In genomic region chr3R:26117465-26118081, dm6 we compare ENCODE assay signal across 1 fruit fly cellular context.
TF ChIP-seq lines count a peak whose summit lies in the region.

No protein-coding gene starts in this region.

TF ChIP-seq in whole organism, embryonic, 481 proteins besides CTCF, POLR2A, EP300 and RAD21 (continued from another document and continues in another):
- TF ChIP-seq ap (GFP tag; IDR thresholded peaks at IDR 0.05; lab: Robert Waterston, UW) = no peak
- no peak for TF ChIP-seq CG4282 (GFP tag; optimal IDR thresholded peaks at IDR 0.05; lab: Kevin White, UChicago)
- TF ChIP-seq mam (GFP tag; optimal IDR thresholded peaks at IDR 0.05; lab: Kevin White, UChicago) = peak; percentile 1
- TF ChIP-seq CG8478 (optimal IDR thresholded peaks at IDR 0.05; lab: Kevin White, UChicago) = no peak
- no peak for TF ChIP-seq Max (GFP tag; optimal IDR thresholded peaks at IDR 0.05; lab: Kevin White, UChicago)
- TF ChIP-seq caup (GFP tag; optimal IDR thresholded peaks at IDR 0.05; lab: Kevin White, UChicago; ENCODE audit: severe bottlenecking) = peak; percentile 31
- no peak for TF ChIP-seq CG3838 (GFP tag; optimal IDR thresholded peaks at IDR 0.05; lab: Kevin White, UChicago)
- TF ChIP-seq CG11093 (GFP tag; IDR thresholded peaks at IDR 0.05; lab: Robert Waterston, UW) = no peak
- no peak for TF ChIP-seq CG3726 (GFP tag; IDR thresholded peaks at IDR 0.05; lab: Robert Waterston, UW)
- TF ChIP-seq ttk (GFP tag; IDR thresholded peaks at IDR 0.05; lab: Robert Waterston, UW) = peak; percentile 31; the same call in 1 of the 2 replicates
- TF ChIP-seq CG2120 (GFP tag; optimal IDR thresholded peaks at IDR 0.05; lab: Kevin White, UChicago) = peak; percentile 55
- TF ChIP-seq tx (GFP tag; optimal IDR thresholded peaks at IDR 0.05; lab: Kevin White, UChicago) = no peak
- TF ChIP-seq CG12744 (GFP tag; optimal IDR thresholded peaks at IDR 0.05; lab: Kevin White, UChicago) = no peak
- peak; percentile 66 for TF ChIP-seq lmd (GFP tag; IDR thresholded peaks at IDR 0.05; lab: Robert Waterston, UW)
- TF ChIP-seq amos (GFP tag; IDR thresholded peaks at IDR 0.05; lab: Robert Waterston, UW; ENCODE audit: partially characterized antibody) = no peak
- TF ChIP-seq her (GFP tag; optimal IDR thresholded peaks at IDR 0.05; lab: Kevin White, UChicago) = no peak
- peak; percentile 73 for TF ChIP-seq sens (GFP tag; lab: Kevin White, UChicago)
- no peak for TF ChIP-seq gt (GFP tag; IDR thresholded peaks at IDR 0.05; lab: Robert Waterston, UW)
- no peak for TF ChIP-seq CkIIα-i1 (GFP tag; IDR thresholded peaks at IDR 0.05; lab: Robert Waterston, UW)
- no peak for TF ChIP-seq CG31365 (tag; optimal IDR thresholded peaks at IDR 0.05; lab: Kevin White, UChicago)
- no peak for TF ChIP-seq vnd (GFP tag; IDR thresholded peaks at IDR 0.05; lab: Robert Waterston, UW; ENCODE audit: partially characterized antibody)
- no peak for TF ChIP-seq CG8281 (tag; optimal IDR thresholded peaks at IDR 0.05; lab: Kevin White, UChicago)
- TF ChIP-seq Abd-B (GFP tag; optimal IDR thresholded peaks at IDR 0.05; lab: Kevin White, UChicago) = peak; percentile 4
- no peak for TF ChIP-seq CG10462 (GFP tag; optimal IDR thresholded peaks at IDR 0.05; lab: Kevin White, UChicago)
- TF ChIP-seq CG17328 (GFP tag; IDR thresholded peaks at IDR 0.05; lab: Robert Waterston, UW) = peak; percentile 56
- peak; percentile 14 for TF ChIP-seq Deaf1 (tag; optimal IDR thresholded peaks at IDR 0.05; lab: Kevin White, UChicago)
- TF ChIP-seq CG1233 (GFP tag; optimal IDR thresholded peaks at IDR 0.05; lab: Kevin White, UChicago) = peak; percentile 1
- no peak for TF ChIP-seq CG14860 (GFP tag; IDR thresholded peaks at IDR 0.05; lab: Robert Waterston, UW; ENCODE audit: partially characterized antibody)
- no peak for TF ChIP-seq eyg (GFP tag; optimal IDR thresholded peaks at IDR 0.05; lab: Kevin White, UChicago)
- peak; percentile 63 for TF ChIP-seq lab (GFP tag; optimal IDR thresholded peaks at IDR 0.05; lab: Kevin White, UChicago)
- peak; percentile 89 for TF ChIP-seq ftz-f1 (GFP tag; optimal IDR thresholded peaks at IDR 0.05; lab: Kevin White, UChicago)
- no peak for TF ChIP-seq gsb (GFP tag; IDR thresholded peaks at IDR 0.05; lab: Robert Waterston, UW)
- TF ChIP-seq twi (tag; optimal IDR thresholded peaks at IDR 0.05; lab: Kevin White, UChicago) = no peak
- TF ChIP-seq onecut (GFP tag; IDR thresholded peaks at IDR 0.05; lab: Robert Waterston, UW) = no peak; the same call in 1 of the 2 replicates
- TF ChIP-seq grau (tag; optimal IDR thresholded peaks at IDR 0.05; lab: Kevin White, UChicago) = peak; percentile 67
- no peak for TF ChIP-seq CG9817 (tag; optimal IDR thresholded peaks at IDR 0.05; lab: Kevin White, UChicago)
- no peak for TF ChIP-seq Dll (GFP tag; IDR thresholded peaks at IDR 0.05; lab: Robert Waterston, UW; ENCODE audit: partially characterized antibody)
- peak; percentile 57 for TF ChIP-seq Fer3 (tag; optimal IDR thresholded peaks at IDR 0.05; lab: Kevin White, UChicago)
- TF ChIP-seq Gsc (GFP tag; IDR thresholded peaks at IDR 0.05; lab: Robert Waterston, UW) = no peak
- TF ChIP-seq CG2889 (GFP tag; IDR thresholded peaks at IDR 0.05; lab: Robert Waterston, UW) = no peak
- TF ChIP-seq CG7745 (tag; optimal IDR thresholded peaks at IDR 0.05; lab: Kevin White, UChicago) = no peak
- TF ChIP-seq Hr3 (GFP tag; optimal IDR thresholded peaks at IDR 0.05; lab: Kevin White, UChicago) = peak; percentile 21
- TF ChIP-seq Ravus (GFP tag; IDR thresholded peaks at IDR 0.05; lab: Robert Waterston, UW) = no peak
- peak; percentile 68 for TF ChIP-seq CG31441 (GFP tag; IDR thresholded peaks at IDR 0.05; lab: Robert Waterston, UW)
- 0 out of 2 replicates have a peak, but pooled peaks have one; percentile 23 for TF ChIP-seq CG1024 (GFP tag; IDR thresholded peaks at IDR 0.05; lab: Robert Waterston, UW)
- TF ChIP-seq gro (GFP tag; optimal IDR thresholded peaks at IDR 0.05; lab: Kevin White, UChicago) = no peak
- no peak for TF ChIP-seq dimm (GFP tag; IDR thresholded peaks at IDR 0.05; lab: Robert Waterston, UW)
- no peak for TF ChIP-seq CG1832 (GFP tag; optimal IDR thresholded peaks at IDR 0.05; lab: Kevin White, UChicago)
- TF ChIP-seq CG6854 (GFP tag; optimal IDR thresholded peaks at IDR 0.05; lab: Kevin White, UChicago) = peak; percentile 39
- peak; percentile 78 for TF ChIP-seq CG17385 (GFP tag; optimal IDR thresholded peaks at IDR 0.05; lab: Kevin White, UChicago)
- no peak for TF ChIP-seq Dref (GFP tag; IDR thresholded peaks at IDR 0.05; lab: Robert Waterston, UW)
- no peak for TF ChIP-seq CG13287 (GFP tag; IDR thresholded peaks at IDR 0.05; lab: Robert Waterston, UW; ENCODE audit: partially characterized antibody)
- TF ChIP-seq CG7839 (tag; optimal IDR thresholded peaks at IDR 0.05; lab: Kevin White, UChicago) = peak; percentile 69
- peak; percentile 69 for TF ChIP-seq CG3281 (GFP tag; optimal IDR thresholded peaks at IDR 0.05; lab: Kevin White, UChicago)
- peak; percentile 21 for TF ChIP-seq Asciz (GFP tag; optimal IDR thresholded peaks at IDR 0.05; lab: Kevin White, UChicago)
- no peak for TF ChIP-seq HLH4C (GFP tag; IDR thresholded peaks at IDR 0.05; lab: Robert Waterston, UW; ENCODE audit: partially characterized antibody)
- no peak for TF ChIP-seq CG12104 (GFP tag; optimal IDR thresholded peaks at IDR 0.05; lab: Kevin White, UChicago)
- TF ChIP-seq dati (GFP tag; IDR thresholded peaks at IDR 0.05; lab: Robert Waterston, UW) = no peak
- TF ChIP-seq Drgx (GFP tag; IDR thresholded peaks at IDR 0.05; lab: Robert Waterston, UW) = peak; percentile 52; the same call in 1 of the 2 replicates
- no peak for TF ChIP-seq Doc3 (GFP tag; IDR thresholded peaks at IDR 0.05; lab: Robert Waterston, UW; ENCODE audit: partially characterized antibody)
- TF ChIP-seq CG9609 (GFP tag; optimal IDR thresholded peaks at IDR 0.05; lab: Kevin White, UChicago) = no peak
- no peak; the same call in 1 of the 2 replicates for TF ChIP-seq CG14014 (GFP tag; IDR thresholded peaks at IDR 0.05; lab: Robert Waterston, UW)
- TF ChIP-seq CG9932 (GFP tag; IDR thresholded peaks at IDR 0.05; lab: Robert Waterston, UW) = peak; percentile 60
- no peak for TF ChIP-seq sisA (GFP tag; IDR thresholded peaks at IDR 0.05; lab: Robert Waterston, UW)
- peak; percentile 61 for TF ChIP-seq CG12659 (GFP tag; optimal IDR thresholded peaks at IDR 0.05; lab: Kevin White, UChicago)
- no peak for TF ChIP-seq Sin3A (optimal IDR thresholded peaks at IDR 0.05; lab: Kevin White, UChicago)
- no peak for TF ChIP-seq Taf1 (GFP tag; IDR thresholded peaks at IDR 0.05; lab: Robert Waterston, UW)
- no peak for TF ChIP-seq chn (GFP tag; optimal IDR thresholded peaks at IDR 0.05; lab: Kevin White, UChicago)
- TF ChIP-seq CG6254 (GFP tag; optimal IDR thresholded peaks at IDR 0.05; lab: Kevin White, UChicago) = no peak
- peak; percentile 10 for TF ChIP-seq Nf-YC (tag; optimal IDR thresholded peaks at IDR 0.05; lab: Kevin White, UChicago)
- TF ChIP-seq ab (GFP tag; optimal IDR thresholded peaks at IDR 0.05; lab: Kevin White, UChicago) = no peak
- TF ChIP-seq jing (GFP tag; optimal IDR thresholded peaks at IDR 0.05; lab: Kevin White, UChicago) = no peak
- TF ChIP-seq chm (GFP tag; IDR thresholded peaks at IDR 0.05; lab: Robert Waterston, UW) = no peak
- TF ChIP-seq hb (GFP tag; IDR thresholded peaks at IDR 0.05; lab: Robert Waterston, UW; ENCODE audit: partially characterized antibody) = no peak
- TF ChIP-seq Vsx1 (GFP tag; optimal IDR thresholded peaks at IDR 0.05; lab: Kevin White, UChicago) = no peak
- no peak for TF ChIP-seq CG30020 (tag; optimal IDR thresholded peaks at IDR 0.05; lab: Kevin White, UChicago)
- no peak for TF ChIP-seq BEAF-32 (GFP tag; optimal IDR thresholded peaks at IDR 0.05; lab: Kevin White, UChicago)
- no peak for TF ChIP-seq CG14667 (GFP tag; IDR thresholded peaks at IDR 0.05; lab: Robert Waterston, UW)
- peak; percentile 31 for TF ChIP-seq HHEX (GFP tag; optimal IDR thresholded peaks at IDR 0.05; lab: Kevin White, UChicago)
- TF ChIP-seq seq (GFP tag; IDR thresholded peaks at IDR 0.05; lab: Robert Waterston, UW) = peak; percentile 52; the same call in 1 of the 2 replicates
- TF ChIP-seq Oaz (GFP tag; IDR thresholded peaks at IDR 0.05; lab: Robert Waterston, UW) = no peak
- peak; percentile 43; the same call in 1 of the 2 replicates for TF ChIP-seq al (GFP tag; IDR thresholded peaks at IDR 0.05; lab: Robert Waterston, UW)
- peak; percentile 51 for TF ChIP-seq ATbp (GFP tag; optimal IDR thresholded peaks at IDR 0.05; lab: Kevin White, UChicago)
- TF ChIP-seq cad (GFP tag; optimal IDR thresholded peaks at IDR 0.05; lab: Kevin White, UChicago) = no peak
- TF ChIP-seq kni (GFP tag; optimal IDR thresholded peaks at IDR 0.05; lab: Kevin White, UChicago) = no peak
- TF ChIP-seq Ssrp (tag; optimal IDR thresholded peaks at IDR 0.05; lab: Kevin White, UChicago) = peak; percentile 46
- TF ChIP-seq vvl (GFP tag; IDR thresholded peaks at IDR 0.05; lab: Robert Waterston, UW) = peak; percentile 70
- TF ChIP-seq Kr (GFP tag; optimal IDR thresholded peaks at IDR 0.05; lab: Kevin White, UChicago) = no peak
- TF ChIP-seq Dip2 (GFP tag; IDR thresholded peaks at IDR 0.05; lab: Robert Waterston, UW) = no peak
- TF ChIP-seq CG3995 (GFP tag; optimal IDR thresholded peaks at IDR 0.05; lab: Kevin White, UChicago) = no peak
- peak; percentile 57 for TF ChIP-seq Blimp-1 (GFP tag; optimal IDR thresholded peaks at IDR 0.05; lab: Kevin White, UChicago)
- TF ChIP-seq ewg (GFP tag; optimal IDR thresholded peaks at IDR 0.05; lab: Kevin White, UChicago) = peak; percentile 16
- peak; percentile 80 for TF ChIP-seq CG2678 (tag; optimal IDR thresholded peaks at IDR 0.05; lab: Kevin White, UChicago)
- TF ChIP-seq CG18262 (tag; optimal IDR thresholded peaks at IDR 0.05; lab: Kevin White, UChicago) = peak; percentile 73
- 0 out of 2 replicates have a peak, but pooled peaks have one; percentile 43 for TF ChIP-seq CG6689 (GFP tag; IDR thresholded peaks at IDR 0.05; lab: Robert Waterston, UW)
- TF ChIP-seq CG5180 (GFP tag; optimal IDR thresholded peaks at IDR 0.05; lab: Kevin White, UChicago) = peak; percentile 17
- TF ChIP-seq CG8765 (GFP tag; IDR thresholded peaks at IDR 0.05; lab: Robert Waterston, UW) = no peak
- TF ChIP-seq CG1647 (GFP tag; optimal IDR thresholded peaks at IDR 0.05; lab: Kevin White, UChicago) = no peak
- TF ChIP-seq CG7556 (GFP tag; optimal IDR thresholded peaks at IDR 0.05; lab: Kevin White, UChicago) = peak; percentile 79
- no peak for TF ChIP-seq CG15696 (tag; optimal IDR thresholded peaks at IDR 0.05; lab: Kevin White, UChicago)
- TF ChIP-seq CG18619 (GFP tag; optimal IDR thresholded peaks at IDR 0.05; lab: Kevin White, UChicago) = peak; percentile 27
- no peak for TF ChIP-seq pho (GFP tag; optimal IDR thresholded peaks at IDR 0.05; lab: Kevin White, UChicago)
- TF ChIP-seq CG18764 (GFP tag; optimal IDR thresholded peaks at IDR 0.05; lab: Kevin White, UChicago) = no peak
- TF ChIP-seq CG15073 (GFP tag; optimal IDR thresholded peaks at IDR 0.05; lab: Kevin White, UChicago) = no peak
- peak; percentile 64 for TF ChIP-seq CG15269 (tag; optimal IDR thresholded peaks at IDR 0.05; lab: Kevin White, UChicago)
- TF ChIP-seq Bgb (GFP tag; IDR thresholded peaks at IDR 0.05; lab: Robert Waterston, UW; ENCODE audit: partially characterized antibody) = peak; percentile 33; the same call in 1 of the 2 replicates
- TF ChIP-seq CG11560 (tag; IDR thresholded peaks at IDR 0.05; lab: Robert Waterston, UW) = no peak
- TF ChIP-seq bab2 (GFP tag; optimal IDR thresholded peaks at IDR 0.05; lab: Kevin White, UChicago) = no peak
- TF ChIP-seq stc (GFP tag; IDR thresholded peaks at IDR 0.05; lab: Robert Waterston, UW) = peak; percentile 37
- TF ChIP-seq yki (optimal IDR thresholded peaks at IDR 0.05; lab: Kevin White, UChicago) = no peak
- peak in 1 of 2 experiments; percentile 54 for TF ChIP-seq bsh (GFP tag; optimal IDR thresholded peaks at IDR 0.05; lab: Kevin White, UChicago)
- peak; percentile 62 for TF ChIP-seq CG2712 (tag; optimal IDR thresholded peaks at IDR 0.05; lab: Kevin White, UChicago)
- TF ChIP-seq Myb (GFP tag; optimal IDR thresholded peaks at IDR 0.05; lab: Kevin White, UChicago) = no peak
- no peak for TF ChIP-seq crol (GFP tag; IDR thresholded peaks at IDR 0.05; lab: Robert Waterston, UW)
- no peak for TF ChIP-seq HmgD (GFP tag; optimal IDR thresholded peaks at IDR 0.05; lab: Kevin White, UChicago)
- TF ChIP-seq ato (GFP tag; IDR thresholded peaks at IDR 0.05; lab: Robert Waterston, UW; ENCODE audit: partially characterized antibody) = no peak
- peak; percentile 28 for TF ChIP-seq Six4 (GFP tag; optimal IDR thresholded peaks at IDR 0.05; lab: Kevin White, UChicago)
- TF ChIP-seq klu (GFP tag; IDR thresholded peaks at IDR 0.05; lab: Robert Waterston, UW) = no peak
- TF ChIP-seq Ets65A (GFP tag; lab: Kevin White, UChicago) = peak; percentile 76
- no peak for TF ChIP-seq CG4854 (GFP tag; optimal IDR thresholded peaks at IDR 0.05; lab: Kevin White, UChicago)
- no peak for TF ChIP-seq Tbp (GFP tag; optimal IDR thresholded peaks at IDR 0.05; lab: Kevin White, UChicago)
- no peak for TF ChIP-seq B-H2 (GFP tag; optimal IDR thresholded peaks at IDR 0.05; lab: Kevin White, UChicago)
- no peak for TF ChIP-seq CG8290 (GFP tag; optimal IDR thresholded peaks at IDR 0.05; lab: Kevin White, UChicago)
- TF ChIP-seq CG8290 (tag; optimal IDR thresholded peaks at IDR 0.05; lab: Kevin White, UChicago) = peak in 1 of 2 experiments; percentile 59
- 0 out of 2 replicates have a peak, but pooled peaks have one; percentile 20 for TF ChIP-seq CG7372 (GFP tag; IDR thresholded peaks at IDR 0.05; lab: Robert Waterston, UW)
- peak; percentile 7 for TF ChIP-seq CG8924 (tag; optimal IDR thresholded peaks at IDR 0.05; lab: Kevin White, UChicago)
- TF ChIP-seq CG4404 (GFP tag; IDR thresholded peaks at IDR 0.05; lab: Robert Waterston, UW) = no peak
- TF ChIP-seq inv (GFP tag; IDR thresholded peaks at IDR 0.05; lab: Robert Waterston, UW; ENCODE audit: partially characterized antibody) = no peak
- TF ChIP-seq Mes4 (GFP tag; optimal IDR thresholded peaks at IDR 0.05; lab: Kevin White, UChicago) = no peak
- no peak for TF ChIP-seq CG9797 (GFP tag; optimal IDR thresholded peaks at IDR 0.05; lab: Kevin White, UChicago)
- no peak for TF ChIP-seq Ets97D (GFP tag; optimal IDR thresholded peaks at IDR 0.05; lab: Kevin White, UChicago)
- peak; percentile 39 for TF ChIP-seq NfI (GFP tag; optimal IDR thresholded peaks at IDR 0.05; lab: Kevin White, UChicago)
- TF ChIP-seq nmo (GFP tag; optimal IDR thresholded peaks at IDR 0.05; lab: Kevin White, UChicago) = peak; percentile 50
- TF ChIP-seq YL-1 (GFP tag; optimal IDR thresholded peaks at IDR 0.05; lab: Kevin White, UChicago) = no peak
- TF ChIP-seq ind (GFP tag; optimal IDR thresholded peaks at IDR 0.05; lab: Kevin White, UChicago) = peak; percentile 39
